Worm (Caenorhabditis elegans) whole organism, L1 larva: Measurements from ENCODE around the gene age-1.

Experiments used
- C04F5.9 ChIP-seq: sonication (generic microtip); optimal IDR thresholded peaks from 2 replicates; lab custom pipeline; 2016; ENCODE audit warnings: missing genetic modification characterization, missing compliant biosample characterization
- C16A3.4 ChIP-seq: fragments of 150-350 bp; optimal IDR thresholded peaks from 2 replicates; lab custom pipeline; 2014; ENCODE audit warnings: missing biosample characterization, missing genetic modification characterization
- F16B12.6 ChIP-seq: fragments of 150-350 bp; optimal IDR thresholded peaks from 2 replicates; lab custom pipeline; 2014; ENCODE audit warnings: missing biosample characterization, missing genetic modification characterization
- aha-1 ChIP-seq: fragments of 150-350 bp; optimal IDR thresholded peaks from 2 replicates; lab custom pipeline; 2014; ENCODE audit warnings: missing biosample characterization, missing genetic modification characterization
- alr-1 ChIP-seq: fragments of 200-800 bp; sonication (Bioruptor generic); optimal IDR thresholded peaks from 2 replicates; lab custom pipeline; 2018; ENCODE audit warnings: borderline replicate concordance, mild to moderate bottlenecking, missing genetic modification characterization, missing compliant biosample characterization
- aly-2 ChIP-seq: fragments of 150-350 bp; optimal IDR thresholded peaks from 2 replicates; lab custom pipeline; 2014; ENCODE audit warnings: missing biosample characterization, missing genetic modification characterization
- ama-1 ChIP-seq: fragments of 150-350 bp; optimal IDR thresholded peaks from 2 replicates; lab custom pipeline; 2014
- ceh-8 ChIP-seq: fragments of 200-800 bp; sonication (Bioruptor generic); optimal IDR thresholded peaks from 2 replicates; lab custom pipeline; 2018; ENCODE audit warnings: mild to moderate bottlenecking, missing genetic modification characterization, moderate library complexity, missing compliant biosample characterization
- ceh-82 ChIP-seq, 3 experiments: fragments of 150-350 bp in 1 of 3; sonication (generic microtip) in 2 of 3; optimal IDR thresholded peaks; 2 replicates each; lab custom pipeline; 2014 to 2017; ENCODE audit warnings: missing biosample characterization in 3 of 3, missing genetic modification characterization in 3 of 3
- ceh-88 ChIP-seq: fragments of 200-800 bp; sonication (Bioruptor generic); IDR thresholded peaks from 2 replicates; pipeline ENCODE4 v1.3.6; 2022; ENCODE audit warnings: missing genetic modification characterization, missing compliant biosample characterization
- ceh-90 ChIP-seq: sonication (generic microtip); optimal IDR thresholded peaks from 2 replicates; lab custom pipeline; 2016; ENCODE audit warnings: missing genetic modification characterization, missing compliant biosample characterization
- ces-1 ChIP-seq: fragments of 150-350 bp; optimal IDR thresholded peaks from 2 replicates; lab custom pipeline; 2014; ENCODE audit warnings: missing biosample characterization, missing genetic modification reagents, missing genetic modification characterization
- dpl-1 ChIP-seq, 3 experiments: fragments of 150-350 bp in 2 of 3; sonication (generic microtip) in 1 of 3; optimal IDR thresholded peaks; 2 replicates each; lab custom pipeline; 2014 to 2017; ENCODE audit warnings: missing biosample characterization in 3 of 3, missing genetic modification characterization in 3 of 3, missing genetic modification reagents in 3 of 3
- dsc-1 ChIP-seq: sonication (generic microtip); optimal IDR thresholded peaks from 2 replicates; lab custom pipeline; 2016; ENCODE audit warnings: mild to moderate bottlenecking, missing genetic modification characterization, missing compliant biosample characterization
- efl-3 ChIP-seq: fragments of 200-800 bp; sonication (Bioruptor generic); optimal IDR thresholded peaks from 2 replicates; lab custom pipeline; 2018; ENCODE audit warnings: mild to moderate bottlenecking, missing genetic modification characterization, missing compliant biosample characterization
- elt-2 ChIP-seq: sonication (generic microtip); optimal IDR thresholded peaks from 2 replicates; lab custom pipeline; 2016; ENCODE audit warnings: missing genetic modification characterization, mild to moderate bottlenecking, inconsistent platforms, missing compliant biosample characterization, missing genetic modification reagents
- ets-5 ChIP-seq: fragments of 200-800 bp; sonication (Bioruptor generic); IDR thresholded peaks from 2 replicates; pipeline ENCODE4 v1.3.6; 2022; ENCODE audit warnings: missing genetic modification characterization, missing compliant biosample characterization
- fkh-10 ChIP-seq: sonication (generic microtip); optimal IDR thresholded peaks from 2 replicates; lab custom pipeline; 2017; ENCODE audit warnings: missing biosample characterization, missing genetic modification reagents, missing genetic modification characterization
- fkh-4 ChIP-seq: sonication (generic microtip); optimal IDR thresholded peaks from 2 replicates; lab custom pipeline; 2016; ENCODE audit warnings: missing compliant biosample characterization, missing genetic modification characterization, borderline replicate concordance
- fos-1 ChIP-seq: fragments of 150-350 bp; optimal IDR thresholded peaks from 2 replicates; lab custom pipeline; 2014; ENCODE audit warnings: missing biosample characterization, missing genetic modification characterization
- hlh-17 ChIP-seq: fragments of 200-800 bp; sonication (Bioruptor generic); optimal IDR thresholded peaks from 2 replicates; lab custom pipeline; 2018; ENCODE audit warnings: missing genetic modification characterization, mild to moderate bottlenecking, missing compliant biosample characterization, moderate library complexity, borderline replicate concordance
- hlh-4 ChIP-seq: sonication (generic microtip); optimal IDR thresholded peaks from 2 replicates; lab custom pipeline; 2016; ENCODE audit warnings: mild to moderate bottlenecking, missing genetic modification characterization, missing compliant biosample characterization
- hpl-2 ChIP-seq: fragments of 150-350 bp; optimal IDR thresholded peaks from 2 replicates; lab custom pipeline; 2014; ENCODE audit warnings: missing biosample characterization, missing genetic modification reagents, missing genetic modification characterization
- irx-1 ChIP-seq: sonication (generic microtip); optimal IDR thresholded peaks from 2 replicates; lab custom pipeline; 2016; ENCODE audit warnings: missing genetic modification characterization, missing compliant biosample characterization
- lin-13 ChIP-seq: fragments of 150-350 bp; optimal IDR thresholded peaks from 2 replicates; lab custom pipeline; 2014; ENCODE audit warnings: missing biosample characterization, missing genetic modification reagents, missing genetic modification characterization
- lin-15B ChIP-seq: fragments of 150-350 bp; sonication (generic microtip); optimal IDR thresholded peaks from 3 replicates; lab custom pipeline; 2014; ENCODE audit warnings: missing biosample characterization, missing genetic modification characterization
- lin-35 ChIP-seq, 2 experiments: fragments of 150-350 bp; optimal IDR thresholded peaks; 2 replicates each; lab custom pipeline; 2014; ENCODE audit warnings: missing biosample characterization in 2 of 2, missing genetic modification characterization in 2 of 2, missing genetic modification reagents in 2 of 2
- lin-39 ChIP-seq: fragments of 150-350 bp; optimal IDR thresholded peaks from 2 replicates; lab custom pipeline; 2014; ENCODE audit warnings: missing biosample characterization, missing genetic modification reagents, missing genetic modification characterization
- lir-3 ChIP-seq: sonication (generic microtip); optimal IDR thresholded peaks from 2 replicates; lab custom pipeline; 2016; ENCODE audit warnings: mild to moderate bottlenecking, missing genetic modification characterization, moderate library complexity, missing compliant biosample characterization; ENCODE audit not compliant: poor library complexity
- mef-2 ChIP-seq: fragments of 150-350 bp; optimal IDR thresholded peaks from 2 replicates; lab custom pipeline; 2014; ENCODE audit warnings: missing biosample characterization, missing genetic modification characterization
- nhr-12 ChIP-seq: sonication (generic microtip); optimal IDR thresholded peaks from 2 replicates; lab custom pipeline; 2017; ENCODE audit warnings: missing biosample characterization, missing genetic modification characterization
- nhr-19 ChIP-seq: fragments of 200-800 bp; sonication (Bioruptor generic); conservative IDR thresholded peaks from 2 replicates; pipeline ENCODE4 v1.3.6; 2022; ENCODE audit warnings: missing genetic modification characterization, missing compliant biosample characterization
- nhr-237 ChIP-seq: fragments of 150-350 bp; optimal IDR thresholded peaks from 2 replicates; lab custom pipeline; 2014; ENCODE audit warnings: missing biosample characterization, missing genetic modification characterization
- nhr-28 ChIP-seq: fragments of 150-350 bp; optimal IDR thresholded peaks from 2 replicates; lab custom pipeline; 2014; ENCODE audit warnings: missing biosample characterization, missing genetic modification characterization
- nhr-71 ChIP-seq: sonication (generic microtip); optimal IDR thresholded peaks from 2 replicates; lab custom pipeline; 2016; ENCODE audit warnings: mild to moderate bottlenecking, missing genetic modification characterization, moderate library complexity, missing compliant biosample characterization
- nhr-85 ChIP-seq: sonication (generic microtip); peaks from one replicate; lab custom pipeline; 2016; ENCODE audit warnings: missing genetic modification characterization, inconsistent platforms, missing compliant biosample characterization
- nhr-90 ChIP-seq: sonication (generic microtip); optimal IDR thresholded peaks from 2 replicates; lab custom pipeline; 2016; ENCODE audit warnings: mild to moderate bottlenecking, missing genetic modification characterization, missing compliant biosample characterization; ENCODE audit not compliant: poor library complexity
- pag-3 ChIP-seq: sonication (generic microtip); optimal IDR thresholded peaks from 2 replicates; lab custom pipeline; 2017; ENCODE audit warnings: missing genetic modification characterization, mild to moderate bottlenecking, missing compliant biosample characterization, antibody characterized with exemption, borderline replicate concordance; ENCODE audit not compliant: insufficient read depth
- pax-3 ChIP-seq: fragments of 200-800 bp; sonication (Bioruptor generic); optimal IDR thresholded peaks from 2 replicates; lab custom pipeline; 2018; ENCODE audit warnings: mild to moderate bottlenecking, missing genetic modification characterization, moderate library complexity, missing compliant biosample characterization
- pqm-1 ChIP-seq: sonication (generic microtip); optimal IDR thresholded peaks from 3 replicates; lab custom pipeline; 2017; ENCODE audit warnings: missing biosample characterization, missing genetic modification characterization
- skn-1 ChIP-seq: fragments of 150-350 bp; optimal IDR thresholded peaks from 2 replicates; lab custom pipeline; 2014; ENCODE audit warnings: missing biosample characterization, missing genetic modification characterization
- snpc-4 ChIP-seq: fragments of 150-350 bp; optimal IDR thresholded peaks from 2 replicates; lab custom pipeline; 2014; ENCODE audit warnings: missing biosample characterization, missing genetic modification characterization
- sox-4 ChIP-seq: sonication (generic microtip); optimal IDR thresholded peaks from 2 replicates; lab custom pipeline; 2016; ENCODE audit warnings: missing genetic modification characterization, missing compliant biosample characterization
- sptf-1 ChIP-seq: fragments of 150-350 bp; optimal IDR thresholded peaks from 2 replicates; lab custom pipeline; 2014; ENCODE audit warnings: missing biosample characterization, missing genetic modification characterization
- sup-37 ChIP-seq: fragments of 200-800 bp; sonication (Bioruptor generic); optimal IDR thresholded peaks from 2 replicates; lab custom pipeline; 2018; ENCODE audit warnings: mild to moderate bottlenecking, missing genetic modification characterization, missing compliant biosample characterization
- swsn-7 ChIP-seq: sonication (generic microtip); optimal IDR thresholded peaks from 2 replicates; lab custom pipeline; 2016; ENCODE audit warnings: missing genetic modification characterization, missing compliant biosample characterization
- tbx-2 ChIP-seq: sonication (generic microtip); optimal IDR thresholded peaks from 2 replicates; lab custom pipeline; 2016; ENCODE audit warnings: missing genetic modification characterization, missing compliant biosample characterization
- tlp-1 ChIP-seq: fragments of 150-350 bp; optimal IDR thresholded peaks from 2 replicates; lab custom pipeline; 2014; ENCODE audit warnings: missing biosample characterization, missing genetic modification characterization
- unc-130 ChIP-seq: fragments of 150-350 bp; optimal IDR thresholded peaks from 2 replicates; lab custom pipeline; 2017; ENCODE audit warnings: missing biosample characterization, missing genetic modification characterization, inconsistent platforms
- unc-62 ChIP-seq: fragments of 150-350 bp; optimal IDR thresholded peaks from 2 replicates; lab custom pipeline; 2014; ENCODE audit warnings: missing biosample characterization, missing genetic modification reagents, missing genetic modification characterization
- zag-1 ChIP-seq: fragments of 150-350 bp; optimal IDR thresholded peaks from 2 replicates; lab custom pipeline; 2014; ENCODE audit warnings: missing biosample characterization, missing genetic modification characterization
- zip-4 ChIP-seq: fragments of 200-800 bp; sonication (Bioruptor generic); optimal IDR thresholded peaks from 2 replicates; lab custom pipeline; 2018; ENCODE audit warnings: mild to moderate bottlenecking, missing genetic modification characterization, moderate library complexity, missing compliant biosample characterization
- ztf-11 ChIP-seq, 2 experiments: sonication (generic microtip); optimal IDR thresholded peaks; 2 replicates each; lab custom pipeline; 2016 to 2017; ENCODE audit warnings: missing genetic modification characterization in 2 of 2, missing biosample characterization in 1 of 2, missing compliant biosample characterization in 1 of 2
- ztf-4 ChIP-seq: fragments of 150-350 bp; optimal IDR thresholded peaks from 2 replicates; lab custom pipeline; 2014; ENCODE audit warnings: missing biosample characterization, missing genetic modification characterization

age-1 gene

DNA sequence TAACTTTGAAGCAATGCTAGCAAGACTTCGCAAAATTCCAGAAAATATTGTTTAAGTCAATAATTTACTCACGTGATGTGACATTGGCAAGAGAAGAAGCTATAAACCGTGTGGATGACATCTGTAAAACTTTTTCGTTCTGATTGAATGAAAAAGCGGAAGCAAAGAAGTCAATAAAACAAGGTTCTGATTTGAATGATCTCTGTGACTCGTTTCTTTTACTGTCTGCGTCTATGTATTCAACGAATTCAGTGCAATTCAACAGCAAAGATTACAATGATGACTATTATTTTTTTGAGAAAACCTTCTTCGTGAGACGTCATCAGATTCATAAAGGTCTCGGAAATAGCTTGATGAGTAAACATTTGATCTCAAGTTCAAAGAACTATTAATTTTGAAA is 34.0 kb downstream of the age-1 start, which contains the start of gene hacl-1 (continued):
- TF ChIP-seq hlh-4 (no peak), lin-35 (GFP tag; optimal IDR thresholded peaks at IDR 0.05; lab: Kevin White, UChicago) (peak in 1 of 2 experiments; percentile 36), irx-1 (tag; lab: Kevin White, UChicago) (no peak), C04F5.9 (tag; lab: Kevin White, UChicago) (no peak), unc-130 (tag; lab: Kevin White, UChicago) (no peak), nhr-28 (tag; lab: Kevin White, UChicago) (no peak), sox-4 (tag; lab: Kevin White, UChicago) (no peak), dpl-1 (GFP tag; optimal IDR thresholded peaks at IDR 0.05; lab: Kevin White, UChicago) (peak in 1 of 3 experiments; percentile 9), lin-39 (tag; lab: Kevin White, UChicago) (no peak), tlp-1 (no peak), nhr-19 (GFP tag; lab: Robert Waterston, UW) (peak; percentile 49), zip-4 (GFP tag; lab: Kevin White, UChicago) (no peak), ceh-8 (GFP tag; lab: Kevin White, UChicago) (no peak), ceh-88 (GFP tag; lab: Robert Waterston, UW) (no peak), ztf-11 (tag; optimal IDR thresholded peaks at IDR 0.05; lab: Kevin White, UChicago) (no peak), efl-3 (GFP tag; lab: Kevin White, UChicago) (no peak), C16A3.4 (tag; lab: Kevin White, UChicago) (no peak), mef-2 (tag; lab: Kevin White, UChicago) (no peak), lin-15B (no peak), ztf-4 (tag; lab: Kevin White, UChicago) (no peak), sup-37 (no peak), ces-1 (GFP tag; lab: Kevin White, UChicago) (no peak), nhr-85 (peak; percentile 87), elt-2 (tag; lab: Kevin White, UChicago) (no peak), hpl-2 (no peak), skn-1 (peak; percentile 31), pqm-1 (no peak), fkh-4 (tag; lab: Kevin White, UChicago) (no peak), ama-1 (lab: Kevin White, UChicago) (no peak), ceh-90 (no peak), fkh-10 (GFP tag; lab: Kevin White, UChicago) (no peak), nhr-237 (no peak), nhr-12 (no peak), aly-2 (no peak), lir-3 (no peak), dsc-1 (tag; lab: Kevin White, UChicago) (no peak), hlh-17 (GFP tag; lab: Kevin White, UChicago) (no peak), unc-62 (GFP tag; lab: Kevin White, UChicago) (no peak), sptf-1 (tag; lab: Kevin White, UChicago) (no peak), snpc-4 (tag; lab: Kevin White, UChicago) (no peak), zag-1 (tag; lab: Kevin White, UChicago) (no peak), F16B12.6 (tag; lab: Kevin White, UChicago) (no peak), pag-3 (tag; lab: Kevin White, UChicago) (no peak), nhr-71 (tag; lab: Kevin White, UChicago) (peak; percentile 74), ceh-82 (tag; optimal IDR thresholded peaks at IDR 0.05; lab: Kevin White, UChicago) (no peak), pax-3 (tag; lab: Kevin White, UChicago) (no peak), alr-1 (tag; lab: Kevin White, UChicago) (no peak), ets-5 (GFP tag; lab: Robert Waterston, UW) (no peak), aha-1 (tag; lab: Kevin White, UChicago) (no peak), swsn-7 (tag; lab: Kevin White, UChicago) (no peak), lin-13 (GFP tag; lab: Kevin White, UChicago) (no peak), fos-1 (no peak), nhr-90 (tag; lab: Kevin White, UChicago) (peak; percentile 14), tbx-2 (tag; lab: Kevin White, UChicago) (no peak)
